Worm (Caenorhabditis elegans) whole organism, L2 larva: Measurements from ENCODE around the gene T25B9.1.

ENCODE experiments used
- F13H6.1 ChIP-seq: sonication (generic microtip); optimal IDR thresholded peaks from 2 replicates; lab custom pipeline; 2016; ENCODE audit warnings: missing genetic modification characterization, missing compliant biosample characterization
- elt-1 ChIP-seq: fragments of 150-350 bp; optimal IDR thresholded peaks from 2 replicates; lab custom pipeline; 2014; ENCODE audit warnings: missing biosample characterization, missing genetic modification characterization
- fos-1 ChIP-seq: fragments of 150-350 bp; optimal IDR thresholded peaks from 2 replicates; lab custom pipeline; 2014; ENCODE audit warnings: missing biosample characterization, missing genetic modification characterization
- lin-13 ChIP-seq: fragments of 150-350 bp; optimal IDR thresholded peaks from 2 replicates; lab custom pipeline; 2014; ENCODE audit warnings: missing biosample characterization, missing genetic modification reagents, missing genetic modification characterization
- nhr-10 ChIP-seq: sonication (generic microtip); optimal IDR thresholded peaks from 2 replicates; lab custom pipeline; 2017; ENCODE audit warnings: missing biosample characterization, missing genetic modification characterization
- nhr-25 ChIP-seq: fragments of 150-350 bp; sonication (generic microtip); optimal IDR thresholded peaks from 3 replicates; lab custom pipeline; 2014; ENCODE audit warnings: missing biosample characterization, missing genetic modification characterization
- skn-1 ChIP-seq: sonication (generic microtip); optimal IDR thresholded peaks from 2 replicates; lab custom pipeline; 2017; ENCODE audit warnings: missing biosample characterization, missing genetic modification characterization
- snpc-4 ChIP-seq: fragments of 150-350 bp; optimal IDR thresholded peaks from 2 replicates; lab custom pipeline; 2014; ENCODE audit warnings: missing biosample characterization, missing genetic modification characterization
- unc-39 ChIP-seq: fragments of 150-350 bp; optimal IDR thresholded peaks from 2 replicates; lab custom pipeline; 2014; ENCODE audit warnings: missing biosample characterization, missing genetic modification characterization
- zag-1 ChIP-seq: fragments of 150-350 bp; optimal IDR thresholded peaks from 2 replicates; lab custom pipeline; 2014; ENCODE audit warnings: missing biosample characterization, missing genetic modification characterization
- ztf-1 ChIP-seq: fragments of 200-800 bp; sonication (Bioruptor generic); conservative IDR thresholded peaks from 2 replicates; pipeline ENCODE4 v1.3.6; 2022; ENCODE audit warnings: missing genetic modification characterization, missing compliant biosample characterization
- ztf-11 ChIP-seq: sonication (generic microtip); optimal IDR thresholded peaks from 2 replicates; lab custom pipeline; 2017; ENCODE audit warnings: missing biosample characterization, missing genetic modification characterization

DNA sequence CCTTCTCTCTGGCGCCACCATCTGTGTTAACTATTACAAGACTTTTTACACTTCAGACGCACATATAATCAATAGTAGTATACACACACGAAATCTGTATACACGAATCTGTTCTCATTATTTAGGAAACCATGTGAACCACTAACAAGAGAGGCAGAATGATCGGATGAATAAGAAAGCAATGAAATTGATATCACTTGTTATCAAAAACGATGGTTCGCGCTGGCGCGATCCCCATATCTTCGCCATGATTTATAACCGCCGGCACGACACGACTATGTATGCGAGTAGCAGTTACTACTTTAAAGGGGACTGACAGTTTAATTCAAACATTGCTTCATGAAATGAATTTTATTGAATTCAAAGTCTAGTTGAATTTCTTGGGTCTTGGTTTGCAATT lies 31.4 kb upstream of the T25B9.1 start:
- no peak for TF ChIP-seq fos-1 (tag; lab: Kevin White, UChicago)
- TF ChIP-seq elt-1 (tag; lab: Kevin White, UChicago), result no peak
- TF ChIP-seq ztf-11 (tag; lab: Kevin White, UChicago), result no peak
- TF ChIP-seq unc-39, result no peak
- no peak for TF ChIP-seq ztf-1 (GFP tag; lab: Robert Waterston, UW)
- TF ChIP-seq F13H6.1 (tag; lab: Kevin White, UChicago), result no peak
- no peak for TF ChIP-seq lin-13 (GFP tag; lab: Kevin White, UChicago)
- no peak for TF ChIP-seq zag-1 (tag; lab: Kevin White, UChicago)
- no peak for TF ChIP-seq nhr-10 (tag; lab: Kevin White, UChicago)
- no peak for TF ChIP-seq snpc-4 (tag; lab: Kevin White, UChicago)
- TF ChIP-seq skn-1 (tag; lab: Kevin White, UChicago), result no peak
- no peak for TF ChIP-seq nhr-25 (tag; lab: Kevin White, UChicago)
